Fruit fly (Drosophila melanogaster): Measurements from ENCODE around the gene CG7166.

CG7166 gene

dm6 chr3L:21640815-21641214 lies 15.4 kb upstream of the CG7166 start, which contains the start of gene Atox1 (continued):
- peak; percentile 80 for TF ChIP-seq hkb (optimal IDR thresholded peaks at IDR 0.05)
- TF ChIP-seq hkb (GFP tag; IDR thresholded peaks at IDR 0.05) = no peak
- no peak for TF ChIP-seq CG33557 (GFP tag; optimal IDR thresholded peaks at IDR 0.05)
- TF ChIP-seq Eip74EF (GFP tag; optimal IDR thresholded peaks at IDR 0.05) = no peak
- no peak for TF ChIP-seq CG11723 (GFP tag; optimal IDR thresholded peaks at IDR 0.05)
- no peak for TF ChIP-seq unpg (GFP tag; optimal IDR thresholded peaks at IDR 0.05)
- no peak for TF ChIP-seq Oaz (GFP tag; IDR thresholded peaks at IDR 0.05)
- TF ChIP-seq CG3726 (GFP tag; IDR thresholded peaks at IDR 0.05) = no peak
- no peak for TF ChIP-seq CG8765 (GFP tag; IDR thresholded peaks at IDR 0.05)
- no peak for TF ChIP-seq sna (GFP tag; IDR thresholded peaks at IDR 0.05; ENCODE audit: partially characterized antibody)
- no peak for TF ChIP-seq CG4404 (GFP tag; IDR thresholded peaks at IDR 0.05)
- TF ChIP-seq CG8290 (GFP tag; optimal IDR thresholded peaks at IDR 0.05) = peak; percentile 27
- TF ChIP-seq CG8290 (tag; optimal IDR thresholded peaks at IDR 0.05) = peak in 1 of 2 experiments; percentile 86
- TF ChIP-seq ash1 (GFP tag; optimal IDR thresholded peaks at IDR 0.05) = no peak
- TF ChIP-seq klu (GFP tag; IDR thresholded peaks at IDR 0.05) = no peak
- peak; percentile 20; the same call in 1 of the 2 replicates for TF ChIP-seq cas (GFP tag; IDR thresholded peaks at IDR 0.05)
- TF ChIP-seq run (tag; optimal IDR thresholded peaks at IDR 0.05) = no peak
- peak; percentile 44 for TF ChIP-seq Myb (GFP tag; optimal IDR thresholded peaks at IDR 0.05)
- TF ChIP-seq CG33213 (GFP tag; optimal IDR thresholded peaks at IDR 0.05) = peak; percentile 87
- peak in 1 of 2 experiments; percentile 36 for TF ChIP-seq Hr51 (GFP tag; optimal IDR thresholded peaks at IDR 0.05)
- TF ChIP-seq gem (tag; optimal IDR thresholded peaks at IDR 0.05) = no peak
- no peak for TF ChIP-seq bowl (GFP tag; IDR thresholded peaks at IDR 0.05)
- no peak for TF ChIP-seq Awh (GFP tag; IDR thresholded peaks at IDR 0.05)
- TF ChIP-seq CG14014 (GFP tag; IDR thresholded peaks at IDR 0.05) = 0 out of 2 replicates have a peak, but pooled peaks have one; percentile 23
- no peak for TF ChIP-seq Oli (tag; optimal IDR thresholded peaks at IDR 0.05)
- no peak for TF ChIP-seq CG7556 (GFP tag; optimal IDR thresholded peaks at IDR 0.05)
- TF ChIP-seq CG1832 (GFP tag; optimal IDR thresholded peaks at IDR 0.05) = no peak
- no peak for TF ChIP-seq Blimp-1 (GFP tag; optimal IDR thresholded peaks at IDR 0.05)
- TF ChIP-seq sr (GFP tag; IDR thresholded peaks at IDR 0.05) = no peak
- TF ChIP-seq Doc3 (GFP tag; IDR thresholded peaks at IDR 0.05; ENCODE audit: partially characterized antibody) = no peak
- TF ChIP-seq Scr (GFP tag; IDR thresholded peaks at IDR 0.05; ENCODE audit: partially characterized antibody) = 0 out of 2 replicates have a peak, but pooled peaks have one; percentile 16
- TF ChIP-seq CG2199 (GFP tag; IDR thresholded peaks at IDR 0.05) = peak; percentile 77
- peak; percentile 27 for TF ChIP-seq CG10209 (GFP tag; optimal IDR thresholded peaks at IDR 0.05)
- no peak for TF ChIP-seq gt (GFP tag; IDR thresholded peaks at IDR 0.05)
- peak; percentile 77 for TF ChIP-seq CG3847 (GFP tag; IDR thresholded peaks at IDR 0.05)
- TF ChIP-seq toy (GFP tag; IDR thresholded peaks at IDR 0.05) = no peak
- TF ChIP-seq CG2116 (GFP tag; optimal IDR thresholded peaks at IDR 0.05) = peak; percentile 62
- TF ChIP-seq Antp (GFP tag; optimal IDR thresholded peaks at IDR 0.05) = peak; percentile 19
- peak; percentile 35 for TF ChIP-seq Fer2 (tag; optimal IDR thresholded peaks at IDR 0.05)
- peak; percentile 45 for TF ChIP-seq slbo (GFP tag; IDR thresholded peaks at IDR 0.05)
- TF ChIP-seq CG9932 (GFP tag; IDR thresholded peaks at IDR 0.05) = no peak
- no peak for TF ChIP-seq H15 (GFP tag; IDR thresholded peaks at IDR 0.05)
- TF ChIP-seq Sin3A (optimal IDR thresholded peaks at IDR 0.05) = peak; percentile 0
- TF ChIP-seq CG43689 (GFP tag; IDR thresholded peaks at IDR 0.05) = no peak
- TF ChIP-seq sc (optimal IDR thresholded peaks at IDR 0.05) = no peak
- TF ChIP-seq sc (GFP tag; optimal IDR thresholded peaks at IDR 0.05) = no peak
- TF ChIP-seq CG17186 (GFP tag; optimal IDR thresholded peaks at IDR 0.05) = peak; percentile 61
- no peak for TF ChIP-seq Mes4 (GFP tag; optimal IDR thresholded peaks at IDR 0.05)
- TF ChIP-seq CG12236 (GFP tag; optimal IDR thresholded peaks at IDR 0.05) = no peak
- TF ChIP-seq mam (GFP tag; optimal IDR thresholded peaks at IDR 0.05) = no peak
- no peak for TF ChIP-seq CG4820 (GFP tag; optimal IDR thresholded peaks at IDR 0.05)
- TF ChIP-seq CG7928 (GFP tag; optimal IDR thresholded peaks at IDR 0.05) = peak; percentile 61
- TF ChIP-seq CG18011 (GFP tag; optimal IDR thresholded peaks at IDR 0.05) = no peak

Data from whole organism, embryonic.